Worm (Caenorhabditis elegans) whole organism, early embryonic: ENCODE measurements around the gene xbx-6.
A peak's percentile ranks its signal among the peaks of the same experiment; 100 is the strongest.

Experiments
- B0310.2 ChIP-seq: sonication (generic microtip); optimal IDR thresholded peaks from 2 replicates; lab custom pipeline; 2016; ENCODE audit warnings: mild to moderate bottlenecking, missing genetic modification characterization, missing compliant biosample characterization
- F13C5.2 ChIP-seq: sonication (generic microtip); optimal IDR thresholded peaks from 2 replicates; lab custom pipeline; 2017; ENCODE audit warnings: mild to moderate bottlenecking, missing genetic modification characterization, inconsistent platforms, missing compliant biosample characterization
- aly-1 ChIP-seq: sonication (generic microtip); optimal IDR thresholded peaks from 2 replicates; lab custom pipeline; 2016; ENCODE audit warnings: missing genetic modification characterization, missing compliant biosample characterization
- ama-1 ChIP-seq: fragments of 150-350 bp; optimal IDR thresholded peaks from 2 replicates; lab custom pipeline; 2014
- ceh-13 ChIP-seq: fragments of 200-800 bp; sonication (Bioruptor generic); optimal IDR thresholded peaks from 2 replicates; lab custom pipeline; 2018; ENCODE audit warnings: mild to moderate bottlenecking, missing genetic modification characterization, missing compliant biosample characterization
- ceh-36 ChIP-seq: sonication (generic microtip); optimal IDR thresholded peaks from 2 replicates; lab custom pipeline; 2016; ENCODE audit warnings: missing genetic modification characterization, inconsistent platforms, missing compliant biosample characterization
- ets-7 ChIP-seq: sonication (generic microtip); optimal IDR thresholded peaks from 2 replicates; lab custom pipeline; 2016; ENCODE audit warnings: missing genotype, missing genetic modification characterization, missing compliant biosample characterization
- flt-1 ChIP-seq: fragments of 200-800 bp; sonication (Bioruptor generic); IDR thresholded peaks from 2 replicates; pipeline ENCODE4 v1.3.6; 2022; ENCODE audit warnings: missing genetic modification characterization, missing compliant biosample characterization
- hmbx-1 ChIP-seq: sonication (generic microtip); optimal IDR thresholded peaks from 2 replicates; lab custom pipeline; 2016; ENCODE audit warnings: mild to moderate bottlenecking, missing genetic modification characterization, missing compliant biosample characterization
- hmg-4 ChIP-seq: fragments of 200-800 bp; sonication (Bioruptor generic); optimal IDR thresholded peaks from 2 replicates; lab custom pipeline; 2018; ENCODE audit warnings: mild to moderate bottlenecking, missing genetic modification characterization, missing compliant biosample characterization
- hnd-1 ChIP-seq: sonication (generic microtip); optimal IDR thresholded peaks from 2 replicates; lab custom pipeline; 2016; ENCODE audit warnings: missing genetic modification characterization, missing compliant biosample characterization
- pes-1 ChIP-seq: fragments of 200-800 bp; sonication (Bioruptor generic); IDR thresholded peaks from 2 replicates; pipeline ENCODE4 v1.3.6; 2022; ENCODE audit warnings: missing genetic modification reagents, missing genetic modification characterization, missing compliant biosample characterization
- scrt-1 ChIP-seq: fragments of 200-800 bp; sonication (Bioruptor generic); IDR thresholded peaks from 2 replicates; pipeline ENCODE4 v1.3.6; 2022; ENCODE audit warnings: missing genetic modification characterization, missing compliant biosample characterization
- sea-1 ChIP-seq: fragments of 200-800 bp; sonication (Bioruptor generic); conservative IDR thresholded peaks from 2 replicates; pipeline ENCODE4 v1.3.6; 2022; ENCODE audit warnings: missing genetic modification characterization, missing compliant biosample characterization
- tbx-11 ChIP-seq: fragments of 200-800 bp; sonication (Bioruptor generic); IDR thresholded peaks from 2 replicates; pipeline ENCODE4 v1.3.6; 2022; ENCODE audit warnings: missing genetic modification characterization, missing compliant biosample characterization
- tbx-37 ChIP-seq: fragments of 200-800 bp; sonication (Bioruptor generic); conservative IDR thresholded peaks from 2 replicates; pipeline ENCODE4 v1.3.6; 2022; ENCODE audit warnings: missing genetic modification reagents, missing genetic modification characterization, missing compliant biosample characterization
- tra-4 ChIP-seq: sonication (generic microtip); optimal IDR thresholded peaks from 2 replicates; lab custom pipeline; 2017; ENCODE audit warnings: missing genetic modification characterization, missing compliant biosample characterization

The xbx-6 gene

ce11 chrV:9673199-9673843, 29.5 kb upstream of the xbx-6 start, which contains the start of gene sulp-8:
TSS of gene sulp-8 (minus strand) at chrV:9673667.
- no peak for TF ChIP-seq sea-1 (GFP tag; lab: Robert Waterston, UW)

- TF ChIP-seq ama-1 (lab: Kevin White, UChicago) (no peak), ceh-36 (no peak), aly-1 (tag; lab: Kevin White, UChicago) (no peak), hmbx-1 (tag; lab: Kevin White, UChicago) (no peak), pes-1 (GFP tag; lab: Robert Waterston, UW) (no peak), sea-1 (GFP tag; lab: Robert Waterston, UW) (no peak), ceh-13 (GFP tag; lab: Kevin White, UChicago) (no peak)
Measured at ce11 chrV:9677977-9678376, 24.9 kb upstream of the xbx-6 start, which contains the start of gene cthd-1. TSS of gene cthd-1 (plus strand) at chrV:9678277.

ce11 chrV:9679166-9679565, 23.7 kb upstream of the xbx-6 start, which contains the start of gene ZK287.9:
TSS of gene ZK287.9 (plus strand) at chrV:9679357.
- no peak for TF ChIP-seq aly-1 (tag; lab: Kevin White, UChicago)
- no peak for TF ChIP-seq ceh-36
- no peak for TF ChIP-seq pes-1 (GFP tag; lab: Robert Waterston, UW)
- no peak for TF ChIP-seq hmbx-1 (tag; lab: Kevin White, UChicago)
- no peak for TF ChIP-seq F13C5.2 (tag; lab: Kevin White, UChicago)
- TF ChIP-seq ama-1 (lab: Kevin White, UChicago), result no peak
- no peak for TF ChIP-seq ets-7
- TF ChIP-seq flt-1 (GFP tag; lab: Robert Waterston, UW), result no peak
- TF ChIP-seq scrt-1, result no peak
- no peak for TF ChIP-seq tbx-11 (GFP tag; lab: Robert Waterston, UW)
- no peak for TF ChIP-seq tra-4
- TF ChIP-seq hmg-4 (GFP tag; lab: Kevin White, UChicago), result no peak
- no peak for TF ChIP-seq hnd-1
- no peak for TF ChIP-seq tbx-37 (GFP tag; lab: Robert Waterston, UW)
- TF ChIP-seq B0310.2, result no peak

- TF ChIP-seq aly-1 (tag; lab: Kevin White, UChicago) (no peak), hmbx-1 (tag; lab: Kevin White, UChicago) (no peak), flt-1 (GFP tag; lab: Robert Waterston, UW) (no peak), sea-1 (GFP tag; lab: Robert Waterston, UW) (no peak), ets-7 (no peak), scrt-1 (no peak)
Measured at ce11 chrV:9680260-9680659, 22.6 kb upstream of the xbx-6 start.

DNA sequence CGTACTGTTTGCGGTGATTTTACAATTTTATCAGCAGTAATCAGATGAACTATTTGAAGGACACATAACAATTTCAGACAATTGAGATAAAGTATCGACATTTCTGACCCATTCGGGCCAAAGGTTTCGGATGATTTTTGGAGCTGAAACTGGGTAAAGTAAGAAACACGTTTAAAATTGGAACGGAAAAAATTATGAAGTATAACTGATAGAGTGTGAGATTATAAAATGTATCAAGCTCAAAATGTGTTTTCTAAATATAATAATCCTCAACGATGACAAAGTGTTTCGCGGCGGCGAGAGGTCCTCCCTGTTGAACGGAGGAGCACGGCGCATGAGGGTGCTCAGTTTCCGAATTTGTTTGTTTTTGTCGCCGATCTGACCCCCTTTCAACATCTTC, 17.3 kb upstream of the xbx-6 start, which contains the start of gene ZK287.4:
Gene ZK287.4 (minus strand): TSS at position 101 of the 400 bp plus-strand sequence.
- no peak for TF ChIP-seq B0310.2
- TF ChIP-seq tbx-11 (GFP tag; lab: Robert Waterston, UW), result no peak
- no peak for TF ChIP-seq ceh-36
- TF ChIP-seq hnd-1, result no peak
- no peak for TF ChIP-seq hmg-4 (GFP tag; lab: Kevin White, UChicago)
- no peak for TF ChIP-seq pes-1 (GFP tag; lab: Robert Waterston, UW)
- no peak for TF ChIP-seq tra-4
- TF ChIP-seq ama-1 (lab: Kevin White, UChicago), result no peak
- no peak for TF ChIP-seq flt-1 (GFP tag; lab: Robert Waterston, UW)
- TF ChIP-seq ets-7, result no peak
- no peak for TF ChIP-seq aly-1 (tag; lab: Kevin White, UChicago)

DNA sequence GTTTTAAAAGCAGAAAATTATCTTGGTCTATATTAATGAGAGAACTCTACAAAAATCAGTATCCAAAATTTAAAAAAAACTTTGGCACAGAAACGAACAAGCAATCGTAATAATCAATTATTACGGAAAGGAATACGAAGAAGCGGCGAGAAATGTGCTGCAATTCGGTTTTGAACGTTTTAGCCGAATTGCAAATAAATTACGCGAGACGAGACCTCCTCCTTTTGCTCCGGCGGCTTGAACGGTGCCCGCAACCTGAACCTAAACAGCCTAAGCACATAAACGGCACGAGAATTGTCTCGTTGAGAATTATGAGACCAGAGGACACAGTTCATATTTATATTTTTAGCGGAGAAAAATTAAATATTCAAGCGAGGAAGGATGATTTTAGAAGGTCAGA, 13.5 kb upstream of the xbx-6 start:
- TF ChIP-seq flt-1 (GFP tag; lab: Robert Waterston, UW) (no peak), hmg-4 (GFP tag; lab: Kevin White, UChicago) (no peak), tbx-37 (GFP tag; lab: Robert Waterston, UW) (no peak), pes-1 (GFP tag; lab: Robert Waterston, UW) (no peak), scrt-1 (no peak), F13C5.2 (tag; lab: Kevin White, UChicago) (no peak), hnd-1 (no peak)

DNA sequence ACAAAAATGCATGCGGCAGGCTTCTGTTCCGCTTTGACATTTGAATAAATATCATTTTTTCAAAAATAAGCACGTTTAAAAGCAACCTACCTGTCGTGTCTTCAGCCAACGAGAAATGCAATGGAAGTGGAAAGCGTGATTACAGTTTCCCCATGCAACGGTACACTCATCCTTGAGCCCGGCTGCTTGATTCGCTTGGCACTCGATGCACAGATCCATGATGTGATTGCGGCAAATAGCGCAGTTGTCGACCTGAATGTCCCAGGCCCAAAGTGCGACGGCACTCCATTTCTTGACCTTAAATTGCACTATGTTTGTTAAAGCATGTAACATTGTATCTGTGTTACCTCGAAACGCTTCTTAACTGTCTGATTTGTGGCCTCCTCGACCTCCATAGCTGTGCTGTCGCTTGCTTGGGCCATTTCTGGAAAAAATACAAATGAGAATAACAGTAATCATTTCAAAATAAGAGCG, 12.7 kb upstream of the xbx-6 start, which contains the start of gene rbx-1:
Gene rbx-1 (minus strand): TSS at position 424 of the 474 bp plus-strand sequence.
- TF ChIP-seq tra-4 (no peak), aly-1 (tag; lab: Kevin White, UChicago) (no peak), ceh-13 (GFP tag; lab: Kevin White, UChicago) (no peak), hmbx-1 (tag; lab: Kevin White, UChicago) (no peak), flt-1 (GFP tag; lab: Robert Waterston, UW) (no peak)

DNA sequence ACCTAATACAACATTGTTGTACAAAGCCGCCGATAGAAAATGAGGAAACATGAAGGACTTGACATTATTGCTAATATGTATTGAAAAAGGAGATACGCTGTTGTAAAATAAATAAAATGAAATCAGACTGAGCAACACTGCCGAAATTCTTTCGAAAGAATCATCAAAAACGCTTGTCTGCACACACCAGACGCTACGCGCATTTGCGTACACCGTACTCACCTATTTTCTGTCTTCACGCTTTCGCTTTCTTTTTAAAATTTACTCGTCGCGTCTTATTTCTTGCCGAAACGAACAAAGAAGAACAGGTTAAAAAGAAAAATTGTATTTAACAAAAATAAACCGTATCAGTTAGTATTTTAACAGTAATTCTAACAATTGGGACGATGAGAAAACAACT, 12.1 kb upstream of the xbx-6 start:
- TF ChIP-seq F13C5.2 (tag; lab: Kevin White, UChicago) (peak; percentile 55), hmbx-1 (tag; lab: Kevin White, UChicago) (no peak), sea-1 (GFP tag; lab: Robert Waterston, UW) (no peak), tra-4 (no peak), ama-1 (lab: Kevin White, UChicago) (no peak)
